Worm (Caenorhabditis elegans): ENCODE results near the gene bed-2.

- no peak for TF ChIP-seq ZK546.5 (tag; optimal IDR thresholded peaks at IDR 0.05)
- no peak for TF ChIP-seq nhr-237 (tag; optimal IDR thresholded peaks at IDR 0.05)
- TF ChIP-seq unc-62 (GFP tag; optimal IDR thresholded peaks at IDR 0.05) = no peak
- TF ChIP-seq ama-1 (optimal IDR thresholded peaks at IDR 0.05) = no peak
- no peak for TF ChIP-seq egl-27 (tag; optimal IDR thresholded peaks at IDR 0.05)
- no peak for TF ChIP-seq lin-39 (tag; optimal IDR thresholded peaks at IDR 0.05)
- TF ChIP-seq zag-1 (tag; optimal IDR thresholded peaks at IDR 0.05) = no peak
Observed at ce11 chrIII:11477307-11477706, 6.7 kb upstream of the bed-2 start.
